Worm (Caenorhabditis elegans): Measurements from ENCODE around the gene F55A11.8.

ce11 chrV:11787258-11787657, 730 bp upstream of the F55A11.8 start, which contains the start of gene F55A11.7:
- TF ChIP-seq ztf-29 (GFP tag; IDR thresholded peaks at IDR 0.05) (no peak), flt-1 (GFP tag; IDR thresholded peaks at IDR 0.05) (no peak), klf-2 (GFP tag; conservative IDR thresholded peaks at IDR 0.05) (no peak), cog-1 (tag; optimal IDR thresholded peaks at IDR 0.05) (no peak), tab-1 (GFP tag; IDR thresholded peaks at IDR 0.05) (no peak), med-1 (GFP tag; optimal IDR thresholded peaks at IDR 0.05; ENCODE audit: insufficient read depth) (no peak)

Data from whole organism, midembryonic.